Worm (Caenorhabditis elegans): ENCODE measurements around the gene eftu-2.
A peak's percentile ranks its signal among the peaks of the same experiment; 100 is the strongest.

Gene eftu-2

ce11 chrIII:5976021-5976420, 33.3 kb upstream of the eftu-2 start:
- TF ChIP-seq ceh-36 (tag; optimal IDR thresholded peaks at IDR 0.05) = no peak
- no peak for TF ChIP-seq ets-7 (tag; optimal IDR thresholded peaks at IDR 0.05)
- no peak for TF ChIP-seq hmbx-1 (tag; optimal IDR thresholded peaks at IDR 0.05)
- no peak for TF ChIP-seq tra-4 (tag; optimal IDR thresholded peaks at IDR 0.05)
- no peak for TF ChIP-seq aly-1 (tag; optimal IDR thresholded peaks at IDR 0.05)

DNA sequence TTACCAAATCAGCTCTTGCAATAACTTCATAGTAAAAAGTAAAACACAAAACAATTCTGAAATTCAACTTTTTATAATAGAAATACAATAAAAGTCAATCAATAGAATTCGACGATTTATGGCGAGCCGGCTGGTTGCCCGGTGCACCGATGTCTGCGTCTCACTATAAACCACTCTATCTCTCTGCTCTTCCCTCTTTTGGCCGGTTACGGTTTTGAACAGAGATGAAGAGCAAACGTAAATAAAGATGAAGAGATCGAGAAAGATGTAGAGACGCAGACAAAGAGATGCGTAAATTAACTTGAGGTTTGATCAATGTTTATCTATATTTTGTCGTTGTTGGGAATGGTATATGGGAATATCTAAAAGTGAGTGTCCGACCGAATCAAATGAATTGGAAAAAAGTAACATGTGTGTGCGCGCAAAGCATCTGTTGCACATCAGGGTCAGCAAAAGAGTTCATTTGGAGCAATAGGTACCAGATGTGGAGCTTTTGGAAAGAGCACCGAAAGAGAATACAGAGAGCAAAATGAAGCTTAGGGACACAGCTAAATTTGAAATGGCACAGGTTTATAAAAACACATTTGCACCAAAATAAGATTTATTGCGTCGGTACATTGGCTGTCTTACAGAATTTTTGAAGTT, 29.0 kb upstream of the eftu-2 start:
- TF ChIP-seq flt-1 (GFP tag; IDR thresholded peaks at IDR 0.05) (no peak), tra-4 (tag; optimal IDR thresholded peaks at IDR 0.05) (no peak), ama-1 (optimal IDR thresholded peaks at IDR 0.05) (no peak), hmg-4 (GFP tag; optimal IDR thresholded peaks at IDR 0.05) (peak; percentile 18), ets-7 (tag; optimal IDR thresholded peaks at IDR 0.05) (no peak)

- no peak for TF ChIP-seq B0310.2 (tag; optimal IDR thresholded peaks at IDR 0.05)
- TF ChIP-seq pes-1 (GFP tag; IDR thresholded peaks at IDR 0.05) = no peak
- no peak for TF ChIP-seq ceh-13 (GFP tag; optimal IDR thresholded peaks at IDR 0.05)
- TF ChIP-seq ets-7 (tag; optimal IDR thresholded peaks at IDR 0.05) = no peak
- TF ChIP-seq F13C5.2 (tag; optimal IDR thresholded peaks at IDR 0.05) = no peak
- TF ChIP-seq sea-1 (GFP tag; conservative IDR thresholded peaks at IDR 0.05) = no peak
- no peak for TF ChIP-seq hnd-1 (tag; optimal IDR thresholded peaks at IDR 0.05)
- TF ChIP-seq hmg-4 (GFP tag; optimal IDR thresholded peaks at IDR 0.05) = no peak
- no peak for TF ChIP-seq ceh-36 (tag; optimal IDR thresholded peaks at IDR 0.05)
- TF ChIP-seq flt-1 (GFP tag; IDR thresholded peaks at IDR 0.05) = no peak
These were observed 28.0 kb upstream of the eftu-2 start for ce11 chrIII:5981407-5981806.

ce11 chrIII:5982026-5982425, 27.3 kb upstream of the eftu-2 start, which contains the start of gene frm-2:
Gene frm-2 (minus strand): TSS chrIII:5982126.
- TF ChIP-seq sea-1 (GFP tag; conservative IDR thresholded peaks at IDR 0.05) (no peak), tbx-11 (GFP tag; IDR thresholded peaks at IDR 0.05) (no peak), B0310.2 (tag; optimal IDR thresholded peaks at IDR 0.05) (no peak), pes-1 (GFP tag; IDR thresholded peaks at IDR 0.05) (no peak), scrt-1 (GFP tag; IDR thresholded peaks at IDR 0.05) (no peak)

DNA sequence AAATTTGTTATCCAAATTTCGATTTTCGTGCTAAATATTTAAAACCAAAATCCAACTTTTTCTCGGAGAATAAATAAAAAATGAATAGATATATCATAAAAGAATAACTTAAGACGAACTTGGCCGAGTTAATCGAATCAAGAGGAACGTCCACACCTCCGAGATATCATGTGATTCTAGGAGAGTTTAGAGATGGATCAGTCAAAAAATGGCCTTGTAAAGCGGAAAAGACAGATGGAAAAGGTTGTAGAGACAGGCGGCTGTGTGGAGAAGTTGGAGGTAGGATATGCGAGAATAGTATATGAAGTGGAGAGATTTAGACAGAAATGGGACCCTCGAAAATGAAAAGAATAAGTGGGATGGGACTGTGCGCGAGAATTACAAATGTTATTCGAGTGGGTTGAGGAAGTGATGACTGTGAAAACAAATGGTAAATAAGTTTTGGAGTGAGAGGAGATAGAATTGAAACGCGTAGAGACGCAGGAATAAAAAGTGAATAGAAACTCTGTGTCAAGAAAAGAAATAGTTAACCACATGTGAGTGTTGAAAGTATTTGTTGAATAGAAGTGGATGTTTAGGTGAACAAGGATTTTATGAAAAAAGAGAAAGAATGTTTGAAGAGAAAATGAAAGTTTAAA, 26.5 kb upstream of the eftu-2 start:
- TF ChIP-seq scrt-1 (GFP tag; IDR thresholded peaks at IDR 0.05) = no peak

DNA sequence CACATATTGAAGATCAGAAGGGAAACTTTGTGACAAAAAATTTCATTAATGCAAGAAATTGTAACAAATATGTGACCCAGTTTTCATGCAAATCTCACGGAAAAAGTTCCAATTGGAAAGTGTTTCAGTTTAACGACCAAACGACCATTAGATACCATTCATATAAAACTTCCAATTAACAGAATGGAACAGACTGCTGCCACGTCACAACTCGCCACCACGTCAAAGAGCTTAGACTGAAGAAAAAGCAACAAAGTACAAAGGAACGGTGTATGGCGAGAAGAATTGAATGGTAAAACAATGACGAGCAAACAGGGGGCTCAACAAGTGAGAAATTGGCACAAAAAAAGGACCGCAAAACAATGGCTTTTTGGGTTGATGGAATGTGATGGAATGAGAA, 24.0 kb upstream of the eftu-2 start, which contains the start of gene T04C9.3:
T04C9.3 (plus strand) TSS at position 301 of the 400 bp plus-strand sequence.
- TF ChIP-seq hmbx-1 (tag; optimal IDR thresholded peaks at IDR 0.05) = no peak
- no peak for TF ChIP-seq scrt-1 (GFP tag; IDR thresholded peaks at IDR 0.05)
- no peak for TF ChIP-seq hmg-4 (GFP tag; optimal IDR thresholded peaks at IDR 0.05)
- no peak for TF ChIP-seq pes-1 (GFP tag; IDR thresholded peaks at IDR 0.05)
- TF ChIP-seq tra-4 (tag; optimal IDR thresholded peaks at IDR 0.05) = no peak
- TF ChIP-seq ama-1 (optimal IDR thresholded peaks at IDR 0.05) = no peak
- TF ChIP-seq sea-1 (GFP tag; conservative IDR thresholded peaks at IDR 0.05) = no peak
- TF ChIP-seq ets-7 (tag; optimal IDR thresholded peaks at IDR 0.05) = no peak
- no peak for TF ChIP-seq ceh-13 (GFP tag; optimal IDR thresholded peaks at IDR 0.05)
- no peak for TF ChIP-seq hnd-1 (tag; optimal IDR thresholded peaks at IDR 0.05)
- no peak for TF ChIP-seq flt-1 (GFP tag; IDR thresholded peaks at IDR 0.05)
- TF ChIP-seq ceh-36 (tag; optimal IDR thresholded peaks at IDR 0.05) = no peak
- no peak for TF ChIP-seq F13C5.2 (tag; optimal IDR thresholded peaks at IDR 0.05)
- TF ChIP-seq B0310.2 (tag; optimal IDR thresholded peaks at IDR 0.05) = no peak
- no peak for TF ChIP-seq tbx-37 (GFP tag; conservative IDR thresholded peaks at IDR 0.05)

DNA sequence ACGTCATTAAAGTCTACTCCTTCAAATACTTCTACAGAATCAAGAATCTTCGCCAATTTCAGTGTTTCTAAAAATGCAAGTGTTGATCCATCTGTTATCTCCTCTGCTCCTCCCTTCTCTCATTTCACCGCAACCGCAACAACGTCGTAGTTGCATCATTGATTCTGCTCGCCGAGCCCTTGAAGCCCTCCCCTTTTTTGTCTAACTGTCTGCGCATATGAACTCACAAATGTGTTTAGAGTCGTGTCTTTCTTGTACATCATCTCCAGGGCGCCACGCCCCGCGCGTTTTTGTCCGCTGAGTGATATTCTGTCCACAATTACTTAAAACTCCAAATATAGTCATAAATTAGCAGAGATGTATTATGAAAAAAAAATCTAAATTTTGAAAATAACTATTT, 21.4 kb upstream of the eftu-2 start:
- TF ChIP-seq ets-7 (tag; optimal IDR thresholded peaks at IDR 0.05) = no peak
- TF ChIP-seq hnd-1 (tag; optimal IDR thresholded peaks at IDR 0.05) = no peak
- no peak for TF ChIP-seq ama-1 (optimal IDR thresholded peaks at IDR 0.05)
- no peak for TF ChIP-seq flt-1 (GFP tag; IDR thresholded peaks at IDR 0.05)
- no peak for TF ChIP-seq ceh-13 (GFP tag; optimal IDR thresholded peaks at IDR 0.05)
- no peak for TF ChIP-seq F13C5.2 (tag; optimal IDR thresholded peaks at IDR 0.05)
- TF ChIP-seq ceh-36 (tag; optimal IDR thresholded peaks at IDR 0.05) = no peak
- no peak for TF ChIP-seq hmbx-1 (tag; optimal IDR thresholded peaks at IDR 0.05)

ce11 chrIII:5988461-5988860, 20.9 kb upstream of the eftu-2 start:
- TF ChIP-seq scrt-1 (GFP tag; IDR thresholded peaks at IDR 0.05) = no peak
- no peak for TF ChIP-seq pes-1 (GFP tag; IDR thresholded peaks at IDR 0.05)
- no peak for TF ChIP-seq tra-4 (tag; optimal IDR thresholded peaks at IDR 0.05)
- no peak for TF ChIP-seq hmbx-1 (tag; optimal IDR thresholded peaks at IDR 0.05)
- TF ChIP-seq sea-1 (GFP tag; conservative IDR thresholded peaks at IDR 0.05) = no peak
- TF ChIP-seq ets-7 (tag; optimal IDR thresholded peaks at IDR 0.05) = no peak
- no peak for TF ChIP-seq ceh-36 (tag; optimal IDR thresholded peaks at IDR 0.05)
- TF ChIP-seq tbx-11 (GFP tag; IDR thresholded peaks at IDR 0.05) = no peak
- no peak for TF ChIP-seq flt-1 (GFP tag; IDR thresholded peaks at IDR 0.05)
- TF ChIP-seq B0310.2 (tag; optimal IDR thresholded peaks at IDR 0.05) = no peak
- no peak for TF ChIP-seq hmg-4 (GFP tag; optimal IDR thresholded peaks at IDR 0.05)
